Fruit fly (Drosophila melanogaster): ENCODE measurements around the gene Ho.

DNA sequence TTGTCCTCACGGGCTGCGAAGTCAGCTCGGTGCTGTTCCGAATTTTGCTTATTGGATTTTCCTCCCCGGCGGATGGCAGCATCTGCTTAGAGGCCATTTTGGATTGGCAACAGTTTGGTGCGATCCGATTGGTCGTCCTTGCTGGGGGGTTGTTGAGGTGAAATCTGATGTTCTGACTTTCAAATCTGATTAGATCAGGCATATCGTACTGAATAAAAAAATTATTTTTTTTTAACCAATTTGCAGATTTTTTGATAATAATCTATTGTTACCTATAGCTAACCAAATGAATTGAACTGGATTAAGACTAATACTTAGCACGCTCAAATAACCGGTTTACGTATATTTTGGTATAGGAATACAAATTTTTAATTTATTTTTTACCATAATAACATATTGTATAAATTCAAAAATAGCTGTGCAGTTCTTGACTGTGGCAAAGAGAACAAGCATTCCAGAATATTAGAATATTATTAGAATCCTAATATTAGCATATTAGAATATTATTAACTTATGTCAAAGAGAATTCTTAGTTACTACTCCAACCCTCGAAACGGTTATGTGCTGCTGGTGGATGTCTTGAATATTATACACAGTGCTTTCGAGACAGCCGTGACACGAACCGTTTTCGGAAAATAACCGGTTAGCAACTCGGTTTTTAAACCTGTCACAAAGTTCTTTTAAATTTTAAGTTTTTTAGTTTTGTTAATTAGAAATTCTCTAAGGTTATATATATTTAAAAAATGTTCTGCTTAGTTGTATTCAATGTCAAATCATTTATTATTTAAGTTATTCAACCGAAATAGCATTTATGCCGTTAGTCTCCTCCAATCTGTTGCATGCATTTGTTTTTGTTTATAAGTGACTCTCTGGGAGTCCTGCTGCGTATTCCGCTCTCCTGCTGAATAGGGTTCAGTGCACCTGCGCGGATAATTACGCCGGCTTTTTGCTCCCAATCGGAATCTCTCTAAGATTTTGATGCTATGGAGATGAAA lies 15.1 kb downstream of the Ho start, which contains the start of gene Fer3:
- TF ChIP-seq fd59A (GFP tag; optimal IDR thresholded peaks at IDR 0.05) (no peak), fd85E (GFP tag; optimal IDR thresholded peaks at IDR 0.05) (no peak), Eip78C (GFP tag) (peak; percentile 77), Ets96B (tag; optimal IDR thresholded peaks at IDR 0.05) (no peak), CG8119 (GFP tag; IDR thresholded peaks at IDR 0.05) (no peak), Sox14 (GFP tag; optimal IDR thresholded peaks at IDR 0.05) (no peak), Smox (GFP tag; optimal IDR thresholded peaks at IDR 0.05) (no peak)
